Worm (Caenorhabditis elegans) whole organism, early embryonic: Measurements from ENCODE around the gene immp-2.

Experiments
- aly-1 ChIP-seq: sonication (generic microtip); optimal IDR thresholded peaks from 2 replicates; lab custom pipeline; 2016; ENCODE audit warnings: missing genetic modification characterization, missing compliant biosample characterization
- ama-1 ChIP-seq: fragments of 150-350 bp; optimal IDR thresholded peaks from 2 replicates; lab custom pipeline; 2014
- ceh-36 ChIP-seq: sonication (generic microtip); optimal IDR thresholded peaks from 2 replicates; lab custom pipeline; 2016; ENCODE audit warnings: missing genetic modification characterization, inconsistent platforms, missing compliant biosample characterization
- flt-1 ChIP-seq: fragments of 200-800 bp; sonication (Bioruptor generic); IDR thresholded peaks from 2 replicates; pipeline ENCODE4 v1.3.6; 2022; ENCODE audit warnings: missing genetic modification characterization, missing compliant biosample characterization
- hmg-4 ChIP-seq: fragments of 200-800 bp; sonication (Bioruptor generic); optimal IDR thresholded peaks from 2 replicates; lab custom pipeline; 2018; ENCODE audit warnings: mild to moderate bottlenecking, missing genetic modification characterization, missing compliant biosample characterization
- pes-1 ChIP-seq: fragments of 200-800 bp; sonication (Bioruptor generic); IDR thresholded peaks from 2 replicates; pipeline ENCODE4 v1.3.6; 2022; ENCODE audit warnings: missing genetic modification reagents, missing genetic modification characterization, missing compliant biosample characterization
- scrt-1 ChIP-seq: fragments of 200-800 bp; sonication (Bioruptor generic); IDR thresholded peaks from 2 replicates; pipeline ENCODE4 v1.3.6; 2022; ENCODE audit warnings: missing genetic modification characterization, missing compliant biosample characterization
- tbx-11 ChIP-seq: fragments of 200-800 bp; sonication (Bioruptor generic); IDR thresholded peaks from 2 replicates; pipeline ENCODE4 v1.3.6; 2022; ENCODE audit warnings: missing genetic modification characterization, missing compliant biosample characterization
- tbx-37 ChIP-seq: fragments of 200-800 bp; sonication (Bioruptor generic); conservative IDR thresholded peaks from 2 replicates; pipeline ENCODE4 v1.3.6; 2022; ENCODE audit warnings: missing genetic modification reagents, missing genetic modification characterization, missing compliant biosample characterization

ce11 chrIV:1009546-1009945 lies 3.9 kb upstream of the immp-2 start, which contains the start of gene Y55F3AM.9:
- no peak for TF ChIP-seq ceh-36 (tag; lab: Kevin White, UChicago)
- TF ChIP-seq aly-1 (tag; lab: Kevin White, UChicago) = no peak
- no peak for TF ChIP-seq scrt-1 (GFP tag; lab: Robert Waterston, UW)
- no peak for TF ChIP-seq tbx-11 (GFP tag; lab: Robert Waterston, UW)
- TF ChIP-seq pes-1 = no peak
- TF ChIP-seq tbx-37 (GFP tag; lab: Robert Waterston, UW) = no peak
- no peak for TF ChIP-seq ama-1 (lab: Kevin White, UChicago)
- TF ChIP-seq flt-1 (GFP tag; lab: Robert Waterston, UW) = no peak
- no peak for TF ChIP-seq hmg-4 (GFP tag; lab: Kevin White, UChicago)
